Fruit fly (Drosophila melanogaster): ENCODE data around the gene Mettl14.

The Mettl14 gene

DNA sequence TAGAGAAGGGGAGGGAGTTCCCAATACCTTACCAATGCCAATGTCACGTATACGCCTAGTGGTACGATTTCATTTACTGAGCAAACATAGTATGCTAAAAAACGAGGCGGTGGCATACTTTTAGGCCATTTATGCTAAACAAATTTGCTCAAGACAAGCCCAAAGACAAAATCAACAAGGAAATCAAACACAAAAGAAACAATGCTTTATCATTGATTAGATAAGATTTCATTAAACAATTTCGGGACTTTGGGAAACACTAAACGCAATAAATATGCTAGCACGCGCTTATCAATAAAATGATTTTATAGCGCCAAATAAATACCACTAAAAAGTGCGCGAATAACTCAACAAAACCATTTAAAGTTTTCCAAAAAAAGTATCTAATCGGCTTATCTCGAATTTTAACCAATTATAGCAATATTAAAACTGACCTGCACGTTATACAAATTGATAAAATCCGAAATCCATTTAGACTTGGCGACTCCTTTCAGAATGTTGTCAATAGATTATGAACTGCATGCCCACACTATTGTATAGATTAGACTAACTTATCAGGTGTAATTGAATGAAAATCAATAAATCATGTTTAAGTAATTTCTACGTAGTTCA is 42.4 kb downstream of the Mettl14 start (continued):
- TF ChIP-seq CG7839 (tag; optimal IDR thresholded peaks at IDR 0.05) (peak; percentile 27), MTF-1 (GFP tag; optimal IDR thresholded peaks at IDR 0.05; ENCODE audit: borderline replicate concordance) (peak; percentile 41), sd (tag; optimal IDR thresholded peaks at IDR 0.05) (peak; percentile 95), CG11504 (tag; optimal IDR thresholded peaks at IDR 0.05) (no peak), HLH3B (GFP tag; IDR thresholded peaks at IDR 0.05) (peak; percentile 29; the same call in 1 of the 2 replicates), Nf-YB (GFP tag; optimal IDR thresholded peaks at IDR 0.05) (peak; percentile 3), al (GFP tag; IDR thresholded peaks at IDR 0.05) (no peak), CG9727 (GFP tag; optimal IDR thresholded peaks at IDR 0.05) (peak; percentile 16), Opbp (GFP tag; IDR thresholded peaks at IDR 0.05; ENCODE audit: partially characterized antibody) (no peak), bab2 (GFP tag; optimal IDR thresholded peaks at IDR 0.05) (no peak), CG12071 (GFP tag; optimal IDR thresholded peaks at IDR 0.05) (peak; percentile 70), Deaf1 (tag; optimal IDR thresholded peaks at IDR 0.05) (no peak), chif (GFP tag; optimal IDR thresholded peaks at IDR 0.05) (peak in 1 of 2 experiments; percentile 11), scrt (GFP tag; optimal IDR thresholded peaks at IDR 0.05) (peak; percentile 49), sug (tag; optimal IDR thresholded peaks at IDR 0.05) (peak; percentile 46), CG7987 (GFP tag; optimal IDR thresholded peaks at IDR 0.05) (peak; percentile 44), org-1 (GFP tag; optimal IDR thresholded peaks at IDR 0.05) (peak; percentile 22), CG12236 (GFP tag; optimal IDR thresholded peaks at IDR 0.05) (no peak), CG4617 (GFP tag; optimal IDR thresholded peaks at IDR 0.05; ENCODE audit: borderline replicate concordance) (no peak), bowl (GFP tag; IDR thresholded peaks at IDR 0.05) (no peak), Dip3 (GFP tag; optimal IDR thresholded peaks at IDR 0.05) (no peak), so (GFP tag; IDR thresholded peaks at IDR 0.05) (0 out of 3 replicates have a peak, but pooled peaks have one; percentile 36), caup (GFP tag; optimal IDR thresholded peaks at IDR 0.05; ENCODE audit: severe bottlenecking) (peak; percentile 54), sqz (GFP tag; optimal IDR thresholded peaks at IDR 0.05) (no peak), Eip74EF (GFP tag; optimal IDR thresholded peaks at IDR 0.05) (peak in 1 of 2 experiments; percentile 23), CG17568 (GFP tag; optimal IDR thresholded peaks at IDR 0.05) (peak; percentile 54), CG12391 (tag; optimal IDR thresholded peaks at IDR 0.05) (peak; percentile 21), CG12769 (tag; optimal IDR thresholded peaks at IDR 0.05) (peak; percentile 65), Nf-YC (tag; optimal IDR thresholded peaks at IDR 0.05) (no peak), CG2678 (tag; optimal IDR thresholded peaks at IDR 0.05) (peak; percentile 68), HmgZ (tag; optimal IDR thresholded peaks at IDR 0.05) (peak; percentile 65), ham (GFP tag; IDR thresholded peaks at IDR 0.05) (no peak), CG16863 (GFP tag; optimal IDR thresholded peaks at IDR 0.05) (peak; percentile 10), odd (GFP tag; optimal IDR thresholded peaks at IDR 0.05) (peak; percentile 69), CG13123 (GFP tag; optimal IDR thresholded peaks at IDR 0.05) (no peak), CG1529 (GFP tag; optimal IDR thresholded peaks at IDR 0.05) (peak; percentile 14), her (GFP tag; optimal IDR thresholded peaks at IDR 0.05) (peak; percentile 28), Dbx (GFP tag; IDR thresholded peaks at IDR 0.05) (peak; percentile 25; the same call in 1 of the 3 replicates), Oli (tag; optimal IDR thresholded peaks at IDR 0.05) (peak; percentile 8), Hr51 (GFP tag; optimal IDR thresholded peaks at IDR 0.05) (peak in 1 of 2 experiments; percentile 26), CG17328 (GFP tag; IDR thresholded peaks at IDR 0.05) (no peak), sob (GFP tag; IDR thresholded peaks at IDR 0.05) (peak; percentile 55; the same call in 1 of the 2 replicates), CG18599 (GFP tag; optimal IDR thresholded peaks at IDR 0.05) (peak; percentile 62), gcm (GFP tag; optimal IDR thresholded peaks at IDR 0.05) (peak; percentile 14), CG6813 (GFP tag; optimal IDR thresholded peaks at IDR 0.05) (peak; percentile 36), gro (GFP tag; optimal IDR thresholded peaks at IDR 0.05) (peak; percentile 62), shn (GFP tag; optimal IDR thresholded peaks at IDR 0.05) (no peak), CG4707 (GFP tag; optimal IDR thresholded peaks at IDR 0.05) (peak; percentile 35)
